Worm (Caenorhabditis elegans) whole organism, L1 larva: ENCODE data around the gene R02F11.1.

ENCODE experiments used
- F16B12.6 ChIP-seq: fragments of 150-350 bp; optimal IDR thresholded peaks from 2 replicates; lab custom pipeline; 2014; ENCODE audit warnings: missing biosample characterization, missing genetic modification characterization
- nhr-90 ChIP-seq: sonication (generic microtip); optimal IDR thresholded peaks from 2 replicates; lab custom pipeline; 2016; ENCODE audit warnings: mild to moderate bottlenecking, missing genetic modification characterization, missing compliant biosample characterization; ENCODE audit not compliant: poor library complexity

ce11 chrV:4813825-4814224, 12.9 kb downstream of the R02F11.1 start:
- TF ChIP-seq nhr-90 (tag; lab: Kevin White, UChicago) (no peak), F16B12.6 (tag; lab: Kevin White, UChicago) (no peak)
